Worm (Caenorhabditis elegans): ENCODE results near the gene F58E6.13.

DNA sequence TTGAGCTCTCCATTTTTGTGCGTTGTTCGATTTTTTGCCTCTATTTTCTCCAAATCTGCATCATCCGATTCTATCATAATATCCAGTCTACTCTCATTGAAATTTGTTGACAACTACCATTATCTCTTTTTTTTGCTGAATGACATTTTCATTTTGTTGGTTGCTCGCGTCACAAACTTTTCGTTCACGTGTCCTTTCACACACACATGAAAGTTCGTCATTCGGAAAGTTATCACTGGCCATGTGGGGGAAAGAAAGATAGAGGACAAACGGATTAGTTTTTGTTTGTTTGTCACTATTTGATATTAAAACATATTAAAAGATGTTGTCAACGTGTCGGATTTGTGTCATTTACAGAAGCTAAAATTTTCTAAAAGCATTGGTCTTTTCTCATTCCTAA, 50.0 kb downstream of the F58E6.13 start:
- TF ChIP-seq B0261.1 (tag; optimal IDR thresholded peaks at IDR 0.05), result no peak
- TF ChIP-seq hrde-1 (tag; optimal IDR thresholded peaks at IDR 0.05; ENCODE audit: borderline replicate concordance), result no peak
- TF ChIP-seq nfya-1 (tag; optimal IDR thresholded peaks at IDR 0.05; ENCODE audit: borderline replicate concordance, insufficient read depth), result no peak
- no peak for TF ChIP-seq lag-1 (GFP tag; IDR thresholded peaks at IDR 0.05)
- no peak for TF ChIP-seq hlh-26 (GFP tag; conservative IDR thresholded peaks at IDR 0.05)
- no peak for TF ChIP-seq pha-4 (tag; optimal IDR thresholded peaks at IDR 0.05)
- no peak for TF ChIP-seq lin-35 (GFP tag; optimal IDR thresholded peaks at IDR 0.05)
- TF ChIP-seq nhr-179 (tag; optimal IDR thresholded peaks at IDR 0.05), result no peak
- TF ChIP-seq C06A6.2 (GFP tag; conservative IDR thresholded peaks at IDR 0.05), result no peak
- no peak for TF ChIP-seq ama-1 (optimal IDR thresholded peaks at IDR 0.05)
- no peak for TF ChIP-seq ama-1 (GFP tag; optimal IDR thresholded peaks at IDR 0.05)
- no peak for TF ChIP-seq lsy-27 (tag; optimal IDR thresholded peaks at IDR 0.05; ENCODE audit: borderline replicate concordance, insufficient read depth)
- TF ChIP-seq unc-62 (GFP tag; optimal IDR thresholded peaks at IDR 0.05), result no peak

All from whole organism, young adult.